Fruit fly (Drosophila melanogaster): ENCODE data around the gene Rrp1.

- TF ChIP-seq ttk (optimal IDR thresholded peaks at IDR 0.05): no peak
- TF ChIP-seq Sin3A (optimal IDR thresholded peaks at IDR 0.05): no peak
- no peak for TF ChIP-seq Myc (optimal IDR thresholded peaks at IDR 0.05)
- no peak for TF ChIP-seq psq (optimal IDR thresholded peaks at IDR 0.05)
Measured at dm6 chr2L:2999113-2999512, 26.8 kb upstream of the Rrp1 start, which contains the start of gene Ccdc85.
